Fruit fly (Drosophila melanogaster): ENCODE data around the gene Dnah3.

Dnah3 gene

dm6 chr3L:4824356-4825138 lies 36.5 kb upstream of the Dnah3 start (continued):
- TF ChIP-seq nerfin-1 (tag; optimal IDR thresholded peaks at IDR 0.05) (peak; percentile 93), CG11398 (GFP tag; optimal IDR thresholded peaks at IDR 0.05) (peak; percentile 55), CG2889 (GFP tag; IDR thresholded peaks at IDR 0.05) (peak; percentile 96), grn (GFP tag; optimal IDR thresholded peaks at IDR 0.05) (no peak), kay (GFP tag; optimal IDR thresholded peaks at IDR 0.05) (peak; percentile 98), ash1 (GFP tag; optimal IDR thresholded peaks at IDR 0.05) (peak; percentile 4), Usf (GFP tag; optimal IDR thresholded peaks at IDR 0.05) (peak; percentile 91), CG11504 (tag; optimal IDR thresholded peaks at IDR 0.05) (peak; percentile 96), Ets65A (GFP tag) (peak; percentile 93), knrl (GFP tag; IDR thresholded peaks at IDR 0.05; ENCODE audit: partially characterized antibody) (peak; percentile 14; the same call in 1 of the 3 replicates), Sox100B (GFP tag; optimal IDR thresholded peaks at IDR 0.05) (no peak), CG2199 (GFP tag; IDR thresholded peaks at IDR 0.05) (peak; percentile 96), salm (tag; optimal IDR thresholded peaks at IDR 0.05) (peak; percentile 88), CkIIα-i1 (GFP tag; IDR thresholded peaks at IDR 0.05) (peak; percentile 86), CG15696 (tag; optimal IDR thresholded peaks at IDR 0.05) (peak; percentile 90), Hmr (GFP tag; optimal IDR thresholded peaks at IDR 0.05) (peak; percentile 95), CG10543 (GFP tag; optimal IDR thresholded peaks at IDR 0.05) (peak; percentile 90), sim (GFP tag; IDR thresholded peaks at IDR 0.05) (peak; percentile 85), Lim3 (GFP tag; IDR thresholded peaks at IDR 0.05) (peak; percentile 92), NC2α (GFP tag; optimal IDR thresholded peaks at IDR 0.05) (peak; percentile 72), fd64A (GFP tag; optimal IDR thresholded peaks at IDR 0.05) (peak; percentile 86), lbe (GFP tag; optimal IDR thresholded peaks at IDR 0.05) (peak; percentile 80), en (GFP tag; optimal IDR thresholded peaks at IDR 0.05) (peak; percentile 68), Bteb2 (GFP tag; optimal IDR thresholded peaks at IDR 0.05) (peak; percentile 92), fu2 (GFP tag; optimal IDR thresholded peaks at IDR 0.05) (peak; percentile 91), CG8290 (GFP tag; optimal IDR thresholded peaks at IDR 0.05) (no peak), CG8290 (tag; optimal IDR thresholded peaks at IDR 0.05) (peak in 1 of 2 experiments; percentile 53), mirr (GFP tag; optimal IDR thresholded peaks at IDR 0.05) (peak; percentile 81), maf-S (GFP tag; optimal IDR thresholded peaks at IDR 0.05) (peak; percentile 81), Oaz (GFP tag; IDR thresholded peaks at IDR 0.05) (peak; percentile 92), Atf6 (GFP tag; IDR thresholded peaks at IDR 0.05) (peak; percentile 98), Aef1 (GFP tag; IDR thresholded peaks at IDR 0.05) (peak; percentile 96), ERR (GFP tag; optimal IDR thresholded peaks at IDR 0.05) (peak; percentile 65), CG9932 (GFP tag; IDR thresholded peaks at IDR 0.05) (peak; percentile 97), CG12219 (GFP tag; optimal IDR thresholded peaks at IDR 0.05) (peak; percentile 95), crp (GFP tag; optimal IDR thresholded peaks at IDR 0.05) (peak; percentile 49 to 95), jigr1 (GFP tag; IDR thresholded peaks at IDR 0.05) (peak; percentile 88), CG14860 (GFP tag; IDR thresholded peaks at IDR 0.05; ENCODE audit: partially characterized antibody) (no peak), tll (GFP tag; optimal IDR thresholded peaks at IDR 0.05) (peak in 1 of 2 experiments; percentile 74), ranshi (GFP tag; IDR thresholded peaks at IDR 0.05) (peak; percentile 97), CG30403 (GFP tag; optimal IDR thresholded peaks at IDR 0.05) (peak; percentile 97), Ets97D (GFP tag; optimal IDR thresholded peaks at IDR 0.05) (peak; percentile 66), Ravus (GFP tag; IDR thresholded peaks at IDR 0.05) (peak; percentile 95), Lpt (GFP tag; optimal IDR thresholded peaks at IDR 0.05) (no peak), TFAM (GFP tag; optimal IDR thresholded peaks at IDR 0.05) (peak; percentile 76), kni (GFP tag; optimal IDR thresholded peaks at IDR 0.05) (peak; percentile 9), sug (tag; optimal IDR thresholded peaks at IDR 0.05) (peak; percentile 88), pb (GFP tag; optimal IDR thresholded peaks at IDR 0.05) (peak; percentile 69), crol (GFP tag; IDR thresholded peaks at IDR 0.05) (peak; percentile 46), bbx (GFP tag; IDR thresholded peaks at IDR 0.05; ENCODE audit: partially characterized antibody) (peak; percentile 58; the same call in 1 of the 2 replicates)

Data from whole organism, embryonic.